Worm (Caenorhabditis elegans) whole organism, L3 larva: ENCODE data around the gene Y105C5A.12.

Experiments
- aly-2 ChIP-seq: fragments of 150-350 bp; optimal IDR thresholded peaks from 2 replicates; lab custom pipeline; 2014; ENCODE audit warnings: missing biosample characterization, missing genetic modification characterization
- ceh-9 ChIP-seq: sonication (generic microtip); optimal IDR thresholded peaks from 2 replicates; lab custom pipeline; 2018; ENCODE audit warnings: missing biosample characterization, missing genetic modification characterization
- eor-1 ChIP-seq, 2 experiments: fragments of 150-350 bp; optimal IDR thresholded peaks; 2 replicates each; lab custom pipeline; 2014 to 2018; ENCODE audit warnings: missing biosample characterization in 2 of 2, missing genetic modification characterization in 2 of 2
- fos-1 ChIP-seq: fragments of 150-350 bp; optimal IDR thresholded peaks from 2 replicates; lab custom pipeline; 2014; ENCODE audit warnings: missing biosample characterization, missing genetic modification characterization
- jun-1 ChIP-seq: fragments of 150-350 bp; optimal IDR thresholded peaks from 2 replicates; lab custom pipeline; 2014; ENCODE audit warnings: missing biosample characterization, missing genetic modification reagents, missing genetic modification characterization
- mml-1 ChIP-seq: fragments of 150-350 bp; sonication (generic microtip); optimal IDR thresholded peaks from 3 replicates; lab custom pipeline; 2014; ENCODE audit warnings: missing biosample characterization, missing genetic modification characterization
- nfya-1 ChIP-seq: sonication (generic microtip); optimal IDR thresholded peaks from 2 replicates; lab custom pipeline; 2017; ENCODE audit warnings: missing genetic modification characterization, mild to moderate bottlenecking, missing compliant biosample characterization, antibody characterized with exemption, moderate library complexity; ENCODE audit not compliant: insufficient read depth
- nhr-28 ChIP-seq: fragments of 150-350 bp; optimal IDR thresholded peaks from 2 replicates; lab custom pipeline; 2014; ENCODE audit warnings: missing biosample characterization, missing genetic modification characterization
- nhr-76 ChIP-seq: fragments of 150-350 bp; sonication (generic microtip); optimal IDR thresholded peaks from 5 replicates; lab custom pipeline; 2014; ENCODE audit warnings: missing biosample characterization, missing genetic modification characterization
- skn-1 ChIP-seq: fragments of 150-350 bp; optimal IDR thresholded peaks from 2 replicates; lab custom pipeline; 2014; ENCODE audit warnings: missing biosample characterization, missing genetic modification characterization
- snpc-4 ChIP-seq: fragments of 150-350 bp; optimal IDR thresholded peaks from 2 replicates; lab custom pipeline; 2014; ENCODE audit warnings: missing biosample characterization, missing genetic modification characterization
- tbx-2 ChIP-seq: sonication (generic microtip); optimal IDR thresholded peaks from 2 replicates; lab custom pipeline; 2016; ENCODE audit warnings: mild to moderate bottlenecking, missing genetic modification characterization, missing compliant biosample characterization
- zag-1 ChIP-seq: fragments of 150-350 bp; optimal IDR thresholded peaks from 2 replicates; lab custom pipeline; 2014; ENCODE audit warnings: missing biosample characterization, missing genetic modification characterization

DNA sequence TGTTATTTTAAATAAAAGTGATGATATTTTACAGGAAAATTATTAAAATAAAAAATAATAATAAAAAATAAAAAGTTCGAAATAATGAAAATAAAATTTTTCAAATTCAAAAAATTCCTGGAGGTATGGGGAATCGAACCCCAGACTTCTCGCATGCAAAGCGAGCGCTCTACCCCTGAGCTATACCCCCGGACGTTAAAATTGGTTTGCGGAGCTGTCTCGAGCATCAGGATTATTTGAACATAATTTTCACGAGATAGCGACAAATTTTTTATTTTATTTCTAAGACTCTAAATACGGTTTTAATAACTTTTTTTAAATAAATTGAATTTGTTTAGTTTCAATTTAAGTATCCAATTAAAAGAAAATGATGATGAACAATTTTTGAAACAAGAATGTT, 37.4 kb downstream of the Y105C5A.12 start:
- TF ChIP-seq nhr-28: no peak
- TF ChIP-seq ceh-9: no peak
- TF ChIP-seq nhr-76: no peak
- no peak for TF ChIP-seq eor-1 (tag; optimal IDR thresholded peaks at IDR 0.05; lab: Kevin White, UChicago)
- TF ChIP-seq nfya-1 (tag; lab: Kevin White, UChicago): no peak
- no peak for TF ChIP-seq jun-1 (tag; lab: Kevin White, UChicago)
- no peak for TF ChIP-seq skn-1
- TF ChIP-seq zag-1 (tag; lab: Kevin White, UChicago): no peak
- TF ChIP-seq mml-1 (tag; lab: Kevin White, UChicago): no peak
- peak; percentile 83 for TF ChIP-seq snpc-4 (tag; lab: Kevin White, UChicago)
- no peak for TF ChIP-seq aly-2 (tag; lab: Kevin White, UChicago)
- TF ChIP-seq tbx-2: no peak
- TF ChIP-seq fos-1 (tag; lab: Kevin White, UChicago): no peak
